Fruit fly (Drosophila melanogaster): ENCODE results near the gene RFeSP.

Gene RFeSP

dm6 chr2L:1624750-1625149 lies 10.8 kb upstream of the RFeSP start (continued):
- peak; percentile 46 for TF ChIP-seq CG15011 (GFP tag; optimal IDR thresholded peaks at IDR 0.05)
- no peak for TF ChIP-seq knrl (GFP tag; IDR thresholded peaks at IDR 0.05; ENCODE audit: partially characterized antibody)
- TF ChIP-seq D19B (GFP tag; optimal IDR thresholded peaks at IDR 0.05): peak; percentile 34
- TF ChIP-seq bsh (GFP tag; optimal IDR thresholded peaks at IDR 0.05): peak in 1 of 2 experiments; percentile 58
- peak; percentile 66; the same call in 2 of the 3 replicates for TF ChIP-seq CG7357 (GFP tag; IDR thresholded peaks at IDR 0.05)
- TF ChIP-seq Dll (GFP tag; IDR thresholded peaks at IDR 0.05; ENCODE audit: partially characterized antibody): no peak
- TF ChIP-seq CG1024 (GFP tag; IDR thresholded peaks at IDR 0.05): peak; percentile 75
- TF ChIP-seq CG8281 (tag; optimal IDR thresholded peaks at IDR 0.05): peak; percentile 34
- TF ChIP-seq CG11247 (GFP tag; IDR thresholded peaks at IDR 0.05): peak; percentile 81
- TF ChIP-seq gcm (GFP tag; optimal IDR thresholded peaks at IDR 0.05): peak; percentile 24
- TF ChIP-seq sr (GFP tag; IDR thresholded peaks at IDR 0.05): peak; percentile 41; the same call in 1 of the 3 replicates
- TF ChIP-seq CG3163 (GFP tag; optimal IDR thresholded peaks at IDR 0.05): peak; percentile 32
- peak; percentile 26 for TF ChIP-seq Atf3 (GFP tag; optimal IDR thresholded peaks at IDR 0.05)
- peak; percentile 75 for TF ChIP-seq zfh2 (GFP tag; optimal IDR thresholded peaks at IDR 0.05)
- peak; percentile 86 for TF ChIP-seq tgo (GFP tag; IDR thresholded peaks at IDR 0.05)
- TF ChIP-seq trh (GFP tag; optimal IDR thresholded peaks at IDR 0.05): no peak
- no peak for TF ChIP-seq CG4360 (GFP tag; IDR thresholded peaks at IDR 0.05)
- no peak for TF ChIP-seq pan (optimal IDR thresholded peaks at IDR 0.05)
- TF ChIP-seq pan (GFP tag; optimal IDR thresholded peaks at IDR 0.05 in 1 of 2, IDR thresholded peaks at IDR 0.05 in 1 of 2): peak in 1 of 2 experiments; percentile 90
- peak; percentile 88 for TF ChIP-seq E2f1 (GFP tag; IDR thresholded peaks at IDR 0.05)
- peak; percentile 77 for TF ChIP-seq CG17385 (GFP tag; optimal IDR thresholded peaks at IDR 0.05)
- no peak for TF ChIP-seq Kr (GFP tag; optimal IDR thresholded peaks at IDR 0.05)
- peak; percentile 92 for TF ChIP-seq CG11456 (GFP tag; IDR thresholded peaks at IDR 0.05)
- peak; percentile 36 for TF ChIP-seq tio (GFP tag; optimal IDR thresholded peaks at IDR 0.05)
- TF ChIP-seq da (GFP tag; optimal IDR thresholded peaks at IDR 0.05): no peak
- peak; percentile 43 for TF ChIP-seq jing (GFP tag; optimal IDR thresholded peaks at IDR 0.05)
- 0 out of 3 replicates have a peak, but pooled peaks have one; percentile 31 for TF ChIP-seq CG2199 (GFP tag; IDR thresholded peaks at IDR 0.05)
- TF ChIP-seq gsb (GFP tag; IDR thresholded peaks at IDR 0.05): peak; percentile 80; the same call in 1 of the 2 replicates
- TF ChIP-seq CHES-1-like (GFP tag; optimal IDR thresholded peaks at IDR 0.05): peak; percentile 66
- peak; percentile 89 for TF ChIP-seq Aef1 (GFP tag; IDR thresholded peaks at IDR 0.05)
- TF ChIP-seq CG12299 (tag; optimal IDR thresholded peaks at IDR 0.05): peak; percentile 67
- peak; percentile 65 for TF ChIP-seq Adf1 (GFP tag; IDR thresholded peaks at IDR 0.05)
- TF ChIP-seq Camta (GFP tag; optimal IDR thresholded peaks at IDR 0.05): peak; percentile 41
- TF ChIP-seq CG11695 (GFP tag; IDR thresholded peaks at IDR 0.05): peak; percentile 83
- TF ChIP-seq tap (tag; optimal IDR thresholded peaks at IDR 0.05): peak; percentile 61
- TF ChIP-seq CG4282 (GFP tag; optimal IDR thresholded peaks at IDR 0.05): peak; percentile 47
- TF ChIP-seq org-1 (GFP tag; optimal IDR thresholded peaks at IDR 0.05): peak; percentile 78
- peak; percentile 61 for TF ChIP-seq vfl (GFP tag; optimal IDR thresholded peaks at IDR 0.05)
- peak; percentile 77 for TF ChIP-seq Rx (GFP tag; IDR thresholded peaks at IDR 0.05)
- TF ChIP-seq CG32532 (GFP tag; IDR thresholded peaks at IDR 0.05): peak; percentile 88
- peak; percentile 78 for TF ChIP-seq ATbp (GFP tag; optimal IDR thresholded peaks at IDR 0.05)
- TF ChIP-seq abd-A (tag; optimal IDR thresholded peaks at IDR 0.05): peak; percentile 17
- TF ChIP-seq Meics (GFP tag; optimal IDR thresholded peaks at IDR 0.05): peak; percentile 85
- peak; percentile 87 for TF ChIP-seq Atf6 (GFP tag; IDR thresholded peaks at IDR 0.05)
- TF ChIP-seq gt (GFP tag; IDR thresholded peaks at IDR 0.05): peak; percentile 34; the same call in 1 of the 2 replicates
- TF ChIP-seq CG1832 (GFP tag; optimal IDR thresholded peaks at IDR 0.05): no peak
- TF ChIP-seq HLH54F (GFP tag; optimal IDR thresholded peaks at IDR 0.05): peak; percentile 71
- TF ChIP-seq mld (GFP tag; IDR thresholded peaks at IDR 0.05; ENCODE audit: partially characterized antibody): no peak
- TF ChIP-seq maf-S (GFP tag; optimal IDR thresholded peaks at IDR 0.05): peak; percentile 69
- peak; percentile 68 for TF ChIP-seq CG18619 (GFP tag; optimal IDR thresholded peaks at IDR 0.05)
- peak; percentile 81 for TF ChIP-seq mam (GFP tag; optimal IDR thresholded peaks at IDR 0.05)
- TF ChIP-seq ham (GFP tag; IDR thresholded peaks at IDR 0.05): peak; percentile 73; the same call in 1 of the 2 replicates

All from whole organism, embryonic.